Fruit fly (Drosophila melanogaster) whole organism, embryonic: Measurements from ENCODE around the gene CG7377.

ENCODE experiments used
- Asciz ChIP-seq: fragments of 200-800 bp; sonication (Bioruptor generic); optimal IDR thresholded peaks from 2 replicates; lab custom pipeline; 2017; ENCODE audit warnings: missing biosample characterization, mild to moderate bottlenecking, missing genetic modification characterization, missing genetic modification reagents
- Atf-2 ChIP-seq: fragments of 200-800 bp; sonication (Bioruptor generic); optimal IDR thresholded peaks from 2 replicates; lab custom pipeline; 2016; ENCODE audit warnings: missing biosample characterization, missing genetic modification characterization
- CG10147 ChIP-seq: fragments of 200-800 bp; sonication (Bioruptor generic); optimal IDR thresholded peaks from 2 replicates; lab custom pipeline; 2019; ENCODE audit warnings: missing biosample characterization, mild to moderate bottlenecking, missing genetic modification characterization, moderate library complexity
- CG10366 ChIP-seq: fragments of 200-800 bp; sonication (Bioruptor generic); IDR thresholded peaks from 2 replicates; pipeline ENCODE4 v1.3.6; 2022; ENCODE audit warnings: missing biosample characterization, missing genetic modification characterization
- CG11247 ChIP-seq: fragments of 200-800 bp; sonication (Bioruptor generic); IDR thresholded peaks from 2 replicates; pipeline ENCODE4 v1.3.6; 2022; ENCODE audit warnings: missing biosample characterization, missing genetic modification characterization
- CG11456 ChIP-seq: fragments of 200-800 bp; sonication (Bioruptor generic); IDR thresholded peaks from 3 replicates; pipeline ENCODE4 v1.3.6; 2022; ENCODE audit warnings: missing biosample characterization, missing genetic modification characterization
- CG11695 ChIP-seq: fragments of 200-800 bp; sonication (Bioruptor generic); IDR thresholded peaks from 3 replicates; pipeline ENCODE4 v1.3.6; 2022; ENCODE audit warnings: missing biosample characterization, missing genetic modification characterization
- CG14667 ChIP-seq: fragments of 200-800 bp; sonication (Bioruptor generic); IDR thresholded peaks from 2 replicates; pipeline ENCODE4 v1.3.6; 2022; ENCODE audit warnings: missing biosample characterization, missing genetic modification characterization
- CG16779 ChIP-seq: fragments of 200-800 bp; sonication (Bioruptor generic); IDR thresholded peaks from 2 replicates; pipeline ENCODE4 v1.3.6; 2022; ENCODE audit warnings: missing biosample characterization, missing genetic modification characterization
- CG16863 ChIP-seq: fragments of 200-800 bp; sonication (Bioruptor generic); optimal IDR thresholded peaks from 3 replicates; lab custom pipeline; 2016; ENCODE audit warnings: missing biosample characterization, missing genetic modification characterization
- CG1832 ChIP-seq: fragments of 200-800 bp; sonication (Bioruptor generic); optimal IDR thresholded peaks from 2 replicates; lab custom pipeline; 2017; ENCODE audit warnings: missing biosample characterization, mild to moderate bottlenecking, missing genetic modification characterization, inconsistent platforms
- CG30020 ChIP-seq: fragments of 200-800 bp; optimal IDR thresholded peaks from 2 replicates; lab custom pipeline; 2019; ENCODE audit warnings: missing biosample characterization, mild to moderate bottlenecking, missing genetic modification characterization, moderate library complexity
- CG3281 ChIP-seq: fragments of 200-800 bp; sonication (Bioruptor generic); optimal IDR thresholded peaks from 3 replicates; lab custom pipeline; 2017; ENCODE audit warnings: missing biosample characterization, mild to moderate bottlenecking, missing genetic modification characterization
- CG4360 ChIP-seq: fragments of 200-800 bp; sonication (Bioruptor generic); IDR thresholded peaks from 2 replicates; pipeline ENCODE4 v1.3.6; 2022; ENCODE audit warnings: missing biosample characterization, missing genetic modification characterization
- CG5245 ChIP-seq: fragments of 200-800 bp; sonication (Bioruptor generic); optimal IDR thresholded peaks from 3 replicates; lab custom pipeline; 2016; ENCODE audit warnings: missing biosample characterization, missing genetic modification characterization
- CG7271 ChIP-seq: fragments of 200-800 bp; sonication (Bioruptor generic); optimal IDR thresholded peaks from 2 replicates; lab custom pipeline; 2018; ENCODE audit warnings: missing biosample characterization, mild to moderate bottlenecking, missing genetic modification characterization, moderate library complexity
- CG7372 ChIP-seq: fragments of 200-800 bp; sonication (Bioruptor generic); IDR thresholded peaks from 2 replicates; pipeline ENCODE4 v1.3.6; 2022; ENCODE audit warnings: missing biosample characterization, missing genetic modification characterization
- CG7987 ChIP-seq: fragments of 200-800 bp; sonication (Bioruptor generic); optimal IDR thresholded peaks from 2 replicates; lab custom pipeline; 2018; ENCODE audit warnings: missing biosample characterization, mild to moderate bottlenecking, missing genetic modification characterization, moderate library complexity
- CG9609 ChIP-seq: fragments of 200-800 bp; sonication (Bioruptor generic); optimal IDR thresholded peaks from 3 replicates; lab custom pipeline; 2016; ENCODE audit warnings: missing biosample characterization, missing genetic modification characterization
- CoRest ChIP-seq: fragments of 200-800 bp; sonication (Bioruptor generic); optimal IDR thresholded peaks from 3 replicates; lab custom pipeline; 2018; ENCODE audit warnings: missing biosample characterization, mild to moderate bottlenecking, missing genetic modification characterization, moderate library complexity
- D ChIP-seq, 2 experiments: fragments of 200-800 bp in 1 of 2; fragments of >200 bp in 1 of 2; sonication (Bioruptor generic) in 1 of 2; optimal IDR thresholded peaks; 2 replicates in 1 of 2; 3 replicates in 1 of 2; lab custom pipeline; 2017; ENCODE audit warnings: mild to moderate bottlenecking in 1 of 2, missing biosample characterization in 1 of 2, missing genetic modification characterization in 1 of 2, missing genetic modification reagents in 1 of 2
- Doc2 ChIP-seq: fragments of 200-800 bp; sonication (Bioruptor generic); IDR thresholded peaks from 2 replicates; pipeline ENCODE4 v1.3.6; 2022; ENCODE audit warnings: missing biosample characterization, missing genetic modification characterization
- Dref ChIP-seq: fragments of 200-800 bp; sonication (Bioruptor generic); IDR thresholded peaks from 2 replicates; pipeline ENCODE4 v1.3.6; 2022; ENCODE audit warnings: missing biosample characterization, missing genetic modification characterization
- Drgx ChIP-seq: fragments of 200-800 bp; sonication (Bioruptor generic); IDR thresholded peaks from 2 replicates; pipeline ENCODE4 v1.3.6; 2022; ENCODE audit warnings: missing biosample characterization, missing genetic modification characterization
- E2f1 ChIP-seq: fragments of 200-800 bp; sonication (Bioruptor generic); IDR thresholded peaks from 2 replicates; pipeline ENCODE4 v1.3.6; 2022; ENCODE audit warnings: missing biosample characterization, missing genetic modification characterization
- HmgD ChIP-seq: fragments of 200-800 bp; sonication (Bioruptor generic); optimal IDR thresholded peaks from 3 replicates; lab custom pipeline; 2016; ENCODE audit warnings: missing biosample characterization, missing genetic modification characterization
- Hr3 ChIP-seq: fragments of 200-800 bp; sonication (Bioruptor generic); optimal IDR thresholded peaks from 3 replicates; lab custom pipeline; 2016; ENCODE audit warnings: missing biosample characterization, missing genetic modification characterization
- Lpt ChIP-seq: fragments of >200 bp; optimal IDR thresholded peaks from 2 replicates; lab custom pipeline; 2018; ENCODE audit warnings: missing biosample characterization, missing genetic modification characterization
- Nf-YA ChIP-seq: fragments of 200-800 bp; sonication (Bioruptor generic); IDR thresholded peaks from 2 replicates; pipeline ENCODE4 v1.3.6; 2022; ENCODE audit warnings: missing biosample characterization, missing genetic modification characterization
- Side ChIP-seq: fragments of 200-800 bp; sonication (Bioruptor generic); optimal IDR thresholded peaks from 2 replicates; lab custom pipeline; 2016; ENCODE audit warnings: missing biosample characterization, missing genetic modification characterization
- Sry-δ ChIP-seq: fragments of 200-800 bp; sonication (Bioruptor generic); optimal IDR thresholded peaks from 2 replicates; lab custom pipeline; 2016; ENCODE audit warnings: missing biosample characterization, missing genetic modification characterization
- aop ChIP-seq: fragments of 200-800 bp; sonication (Bioruptor generic); IDR thresholded peaks from 2 replicates; pipeline ENCODE4 v1.3.6; 2022; ENCODE audit warnings: missing biosample characterization, missing genetic modification characterization
- exex ChIP-seq: fragments of 200-800 bp; sonication (Bioruptor generic); optimal IDR thresholded peaks from 4 replicates; lab custom pipeline; 2018; ENCODE audit warnings: missing biosample characterization, mild to moderate bottlenecking, missing genetic modification characterization, moderate library complexity
- eyg ChIP-seq: fragments of 200-800 bp; sonication (Bioruptor generic); optimal IDR thresholded peaks from 3 replicates; lab custom pipeline; 2016; ENCODE audit warnings: missing biosample characterization, missing genetic modification characterization
- gt ChIP-seq: fragments of 200-800 bp; sonication (Bioruptor generic); IDR thresholded peaks from 2 replicates; pipeline ENCODE4 v1.3.6; 2022; ENCODE audit warnings: missing biosample characterization, missing genetic modification characterization
- hkb ChIP-seq, 2 experiments: fragments of 200-800 bp in 1 of 2; fragments of >200 bp in 1 of 2; sonication (Bioruptor generic) in 1 of 2; IDR thresholded peaks in 1 of 2; optimal IDR thresholded peaks in 1 of 2; 2 replicates each; pipeline versions ENCODE4 v1.3.6 to Lab custom; 2017 to 2022; ENCODE audit warnings: missing biosample characterization in 1 of 2, missing genetic modification characterization in 1 of 2
- ind ChIP-seq: fragments of 200-800 bp; sonication (Bioruptor generic); optimal IDR thresholded peaks from 3 replicates; lab custom pipeline; 2016; ENCODE audit warnings: missing biosample characterization, missing genetic modification characterization
- inv ChIP-seq: fragments of 200-800 bp; sonication (Bioruptor generic); IDR thresholded peaks from 2 replicates; pipeline ENCODE4 v1.3.6; 2022; ENCODE audit warnings: missing biosample characterization, missing genetic modification characterization; ENCODE audit not compliant: partially characterized antibody
- kah ChIP-seq: fragments of 200-800 bp; sonication (Bioruptor generic); optimal IDR thresholded peaks from 2 replicates; lab custom pipeline; 2018; ENCODE audit warnings: missing biosample characterization, mild to moderate bottlenecking, missing genetic modification characterization
- kni ChIP-seq: fragments of 200-800 bp; sonication (Bioruptor generic); optimal IDR thresholded peaks from 3 replicates; lab custom pipeline; 2017; ENCODE audit warnings: mild to moderate bottlenecking, missing biosample characterization, missing genetic modification reagents, missing genetic modification characterization
- nerfin-2 ChIP-seq: fragments of 200-800 bp; sonication (Bioruptor generic); IDR thresholded peaks from 2 replicates; pipeline ENCODE4 v1.3.6; 2022; ENCODE audit warnings: missing biosample characterization, missing genetic modification characterization; ENCODE audit not compliant: partially characterized antibody
- onecut ChIP-seq: fragments of 200-800 bp; sonication (Bioruptor generic); IDR thresholded peaks from 2 replicates; pipeline ENCODE4 v1.3.6; 2022; ENCODE audit warnings: missing biosample characterization, missing genetic modification characterization
- sc ChIP-seq, 3 experiments: fragments of >200 bp in 2 of 3; fragments of 200-800 bp in 1 of 3; sonication (Bioruptor generic) in 1 of 3; optimal IDR thresholded peaks; 2 replicates in 2 of 3; 3 replicates in 1 of 3; lab custom pipeline; 2017; ENCODE audit warnings: mild to moderate bottlenecking in 1 of 3, missing biosample characterization in 1 of 3, missing genetic modification characterization in 1 of 3, missing genetic modification reagents in 1 of 3
- sens ChIP-seq: fragments of 200-800 bp; sonication (Bioruptor generic); peaks from one replicate; lab custom pipeline; 2016; ENCODE audit warnings: missing biosample characterization, missing genetic modification characterization
- slbo ChIP-seq: fragments of 200-800 bp; sonication (Bioruptor generic); IDR thresholded peaks from 2 replicates; pipeline ENCODE4 v1.3.6; 2022; ENCODE audit warnings: missing biosample characterization, missing genetic modification characterization
- sr ChIP-seq: fragments of 200-800 bp; sonication (Bioruptor generic); IDR thresholded peaks from 3 replicates; pipeline ENCODE4 v1.3.6; 2022; ENCODE audit warnings: missing biosample characterization, missing genetic modification characterization

Gene CG7377

DNA sequence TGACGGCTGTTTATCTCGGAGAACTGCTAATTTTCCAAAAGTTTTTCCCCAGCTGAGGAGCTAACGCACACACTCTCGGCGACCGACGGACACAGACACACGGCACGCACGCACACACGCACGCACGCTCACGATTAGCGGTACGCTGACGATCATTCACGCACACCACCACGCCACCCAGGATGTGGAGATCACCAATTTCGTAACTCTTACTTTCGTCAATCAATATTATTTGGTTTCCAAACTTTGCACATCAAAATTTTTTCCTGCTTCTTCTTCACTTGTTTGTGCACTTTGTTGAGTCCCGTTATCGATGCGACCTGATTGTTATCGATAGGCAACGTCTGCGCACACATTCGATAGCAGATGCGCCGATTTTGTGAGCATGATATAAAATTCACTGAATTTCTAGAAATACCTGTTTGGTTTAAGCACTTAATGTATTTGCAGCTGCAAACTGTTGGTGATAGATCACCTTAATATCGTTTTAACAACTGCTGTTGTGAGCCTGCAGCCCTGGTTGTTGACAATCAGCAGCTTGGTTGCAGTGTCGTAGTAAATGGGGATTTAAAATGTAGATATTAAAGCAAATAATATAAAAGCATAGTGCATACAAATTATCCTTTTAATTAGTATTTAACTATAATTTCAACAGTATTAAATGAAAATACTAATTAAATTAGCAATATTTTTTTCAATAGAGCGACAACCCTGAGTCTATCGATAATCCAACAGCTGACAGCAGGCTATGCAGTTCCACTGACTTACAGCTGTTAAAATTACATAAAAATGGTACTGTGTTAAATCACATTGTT lies 27.3 kb upstream of the CG7377 start, which contains the start of the genes CG7394 and Mob2 (continued):
- TF ChIP-seq Hr3 (peak; percentile 92), gt (peak; percentile 45), CG11247 (GFP tag; lab: Robert Waterston, UW) (peak; percentile 92), hkb (optimal IDR thresholded peaks at IDR 0.05; lab: Kevin White, UChicago) (no peak), hkb (GFP tag; IDR thresholded peaks at IDR 0.05; lab: Robert Waterston, UW) (peak; percentile 91), CG7271 (tag; lab: Kevin White, UChicago) (peak; percentile 68), kah (GFP tag; lab: Kevin White, UChicago) (peak; percentile 43), onecut (GFP tag; lab: Robert Waterston, UW) (peak; percentile 65), Side (GFP tag; lab: Kevin White, UChicago) (peak; percentile 64), CG1832 (GFP tag; lab: Kevin White, UChicago) (no peak), exex (tag; lab: Kevin White, UChicago) (peak; percentile 68), CG10147 (GFP tag; lab: Kevin White, UChicago) (peak; percentile 51), D (optimal IDR thresholded peaks at IDR 0.05; lab: Kevin White, UChicago) (peak; percentile 63), D (GFP tag; optimal IDR thresholded peaks at IDR 0.05; lab: Kevin White, UChicago) (peak; percentile 70), CG7372 (GFP tag; lab: Robert Waterston, UW) (peak; percentile 90), Sry-δ (GFP tag; lab: Kevin White, UChicago) (peak; percentile 84), CG5245 (GFP tag; lab: Kevin White, UChicago) (peak; percentile 71), CG10366 (GFP tag; lab: Robert Waterston, UW) (peak; percentile 93), E2f1 (GFP tag; lab: Robert Waterston, UW) (peak; percentile 89), Nf-YA (GFP tag; lab: Robert Waterston, UW) (peak; percentile 76), ind (GFP tag; lab: Kevin White, UChicago) (peak; percentile 90), Doc2 (no peak), nerfin-2 (GFP tag; lab: Robert Waterston, UW) (peak; percentile 90), Lpt (GFP tag; lab: Kevin White, UChicago) (no peak), sc (optimal IDR thresholded peaks at IDR 0.05; lab: Kevin White, UChicago) (no peak), sc (GFP tag; optimal IDR thresholded peaks at IDR 0.05; lab: Kevin White, UChicago) (peak; percentile 65), CG9609 (GFP tag; lab: Kevin White, UChicago) (peak; percentile 75), kni (GFP tag; lab: Kevin White, UChicago) (peak; percentile 20), Atf-2 (GFP tag; lab: Kevin White, UChicago) (peak; percentile 53), CG11695 (GFP tag; lab: Robert Waterston, UW) (peak; percentile 91), eyg (GFP tag; lab: Kevin White, UChicago) (peak; percentile 64)

DNA sequence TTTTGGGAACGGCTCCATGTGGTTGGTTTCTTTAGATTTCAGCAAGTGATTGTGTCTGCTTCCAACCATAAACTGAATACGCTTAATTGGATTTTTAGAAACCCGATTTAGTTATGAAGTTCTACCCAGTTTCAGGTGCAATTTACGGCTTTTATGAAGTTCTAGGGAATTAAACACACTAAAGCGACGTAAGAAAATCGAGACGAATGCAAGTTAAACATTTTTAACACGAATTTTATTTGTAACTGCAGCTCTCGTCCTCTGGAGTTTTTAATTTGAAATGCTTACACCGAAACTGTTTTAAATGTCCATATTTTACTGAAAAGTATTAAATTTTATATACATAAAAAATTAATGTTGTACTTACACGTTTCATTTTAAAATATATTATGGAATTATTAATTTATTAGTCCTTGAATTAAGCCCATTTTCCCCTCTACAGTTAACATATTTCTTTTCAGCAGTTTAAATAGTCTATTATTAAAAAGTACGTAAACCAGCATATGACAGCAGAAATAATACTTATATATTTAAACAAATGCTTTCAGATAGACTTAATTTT lies 25.4 kb upstream of the CG7377 start, which contains the start of the genes CG46412 and CG33267:
CG46412 (minus strand) TSS at position 101 of the 562 bp plus-strand sequence.
CG33267 (plus strand) TSS at position 512 of the 562 bp plus-strand sequence.
- TF ChIP-seq CoRest (tag; lab: Kevin White, UChicago) (no peak), sens (peak; percentile 30)

DNA sequence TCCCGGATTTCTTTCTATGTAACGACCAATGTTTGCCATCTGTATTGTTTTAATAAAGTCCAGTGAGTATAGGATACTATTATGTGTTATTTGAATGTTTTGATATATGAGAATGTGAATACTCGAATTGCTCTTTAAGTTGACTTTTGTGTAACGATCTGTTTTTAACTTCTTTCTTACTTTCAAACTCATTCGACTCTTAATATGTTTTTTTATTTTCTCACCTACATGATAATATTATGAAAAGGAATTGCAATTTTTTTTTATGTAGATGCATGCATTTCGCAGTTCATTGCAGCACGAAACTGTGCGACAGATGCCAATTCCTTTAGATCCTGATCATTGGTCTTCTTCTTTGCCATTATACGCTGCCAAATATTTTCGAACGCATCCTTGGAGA lies 14.9 kb upstream of the CG7377 start, which contains the start of gene CG33490:
CG33490 (minus strand) TSS at position 101 of the 400 bp plus-strand sequence.
- TF ChIP-seq Asciz (GFP tag; lab: Kevin White, UChicago) (no peak), HmgD (GFP tag; lab: Kevin White, UChicago) (no peak), aop (GFP tag; lab: Robert Waterston, UW) (no peak), Drgx (GFP tag; lab: Robert Waterston, UW) (no peak), inv (GFP tag; lab: Robert Waterston, UW) (no peak), CG7987 (GFP tag; lab: Kevin White, UChicago) (no peak), CG3281 (no peak), CG16779 (GFP tag; lab: Robert Waterston, UW) (no peak), slbo (GFP tag; lab: Robert Waterston, UW) (no peak), CG16863 (GFP tag; lab: Kevin White, UChicago) (no peak), CG30020 (tag; lab: Kevin White, UChicago) (no peak), Dref (GFP tag; lab: Robert Waterston, UW) (no peak), sr (no peak), CG11456 (GFP tag; lab: Robert Waterston, UW) (no peak), CG14667 (no peak), CG4360 (no peak)
